Worm (Caenorhabditis elegans) whole organism, late embryonic: ENCODE measurements around the gene ergi-3.

Experiments
- lim-6 ChIP-seq: sonication (generic microtip); optimal IDR thresholded peaks from 2 replicates; lab custom pipeline; 2016; ENCODE audit warnings: missing genetic modification characterization, missing compliant biosample characterization
- pha-4 ChIP-seq: fragments of 150-350 bp; optimal IDR thresholded peaks from 2 replicates; lab custom pipeline; 2018; ENCODE audit warnings: missing biosample characterization, missing genetic modification reagents, missing genetic modification characterization

ce11 chrX:15575460-15575859, 41.1 kb downstream of the ergi-3 start:
- TF ChIP-seq pha-4 (tag; lab: Kevin White, UChicago) (no peak), lim-6 (tag; lab: Kevin White, UChicago) (no peak)
